Fruit fly (Drosophila melanogaster) whole organism, wandering third instar larva: ENCODE measurements around the gene CG8209.

Source experiments
- Abd-B ChIP-seq: fragments of >200 bp; optimal IDR thresholded peaks from 2 replicates; lab custom pipeline; 2017; ENCODE audit warnings: missing biosample characterization, missing genetic modification characterization
- CG32264 ChIP-seq: fragments of 200-800 bp; sonication (Bioruptor generic); optimal IDR thresholded peaks from 2 replicates; lab custom pipeline; 2016; ENCODE audit warnings: missing biosample characterization, missing genetic modification characterization
- CG9705 ChIP-seq: fragments of 200-800 bp; sonication (Bioruptor generic); optimal IDR thresholded peaks from 2 replicates; lab custom pipeline; 2018; ENCODE audit warnings: missing biosample characterization, mild to moderate bottlenecking, missing genetic modification characterization
- CrebA ChIP-seq: fragments of 200-800 bp; sonication (Bioruptor generic); optimal IDR thresholded peaks from 2 replicates; lab custom pipeline; 2016; ENCODE audit warnings: missing biosample characterization, mild to moderate bottlenecking, missing genetic modification characterization, borderline replicate concordance
- Dfd ChIP-seq: fragments of >200 bp; optimal IDR thresholded peaks from 2 replicates; lab custom pipeline; 2017; ENCODE audit warnings: missing biosample characterization, missing genetic modification characterization
- Dif ChIP-seq: fragments of 200-275, 200-300 bp; sonication (Bioruptor generic); optimal IDR thresholded peaks from 2 replicates; lab custom pipeline; 2018; ENCODE audit warnings: missing biosample characterization, missing genetic modification characterization; ENCODE audit not compliant: partially characterized antibody
- GATAd ChIP-seq: sonication (Bioruptor generic); optimal IDR thresholded peaks from 2 replicates; lab custom pipeline; 2016; ENCODE audit warnings: missing biosample characterization, missing genetic modification characterization
- Hnf4 ChIP-seq: fragments of 200-800 bp; sonication (Bioruptor generic); optimal IDR thresholded peaks from 2 replicates; lab custom pipeline; 2016; ENCODE audit warnings: missing biosample characterization, mild to moderate bottlenecking, missing genetic modification characterization
- Hr78 ChIP-seq: fragments of >200 bp; optimal IDR thresholded peaks from 2 replicates; lab custom pipeline; 2017; ENCODE audit warnings: missing biosample characterization, missing genetic modification characterization
- Hr83 ChIP-seq: fragments of 200-300 bp; sonication (Bioruptor generic); optimal IDR thresholded peaks from 2 replicates; lab custom pipeline; 2016; ENCODE audit warnings: missing biosample characterization, mild to moderate bottlenecking, missing genetic modification characterization, moderate library complexity; ENCODE audit not compliant: poor library complexity, severe bottlenecking
- Jra ChIP-seq: sonication (Bioruptor generic); optimal IDR thresholded peaks from 2 replicates; lab custom pipeline; 2016; ENCODE audit warnings: missing biosample characterization, missing genetic modification characterization
- Mio ChIP-seq: sonication (Bioruptor generic); optimal IDR thresholded peaks from 2 replicates; lab custom pipeline; 2016; ENCODE audit warnings: missing biosample characterization, missing genetic modification characterization
- Myc ChIP-seq: fragments of >200 bp; optimal IDR thresholded peaks from 2 replicates; lab custom pipeline; 2017
- N ChIP-seq: fragments of >200 bp; optimal IDR thresholded peaks from 2 replicates; lab custom pipeline; 2018; ENCODE audit warnings: missing biosample characterization, missing external identifiers, missing genetic modification characterization
- OdsH ChIP-seq: fragments of 200-800 bp; sonication (Bioruptor generic); optimal IDR thresholded peaks from 2 replicates; lab custom pipeline; 2016; ENCODE audit warnings: missing biosample characterization, mild to moderate bottlenecking, missing genetic modification characterization
- Rel ChIP-seq, 2 experiments: fragments of 200-800 bp; sonication (Bioruptor generic) in 1 of 2; optimal IDR thresholded peaks; 2 replicates in 1 of 2; 3 replicates in 1 of 2; lab custom pipeline; 2016 to 2019; ENCODE audit warnings: mild to moderate bottlenecking in 2 of 2, missing biosample characterization in 2 of 2, missing genetic modification characterization in 2 of 2, moderate library complexity in 1 of 2
- Sp1 ChIP-seq: fragments of 200-800 bp; sonication (Bioruptor generic); optimal IDR thresholded peaks from 3 replicates; lab custom pipeline; 2019; ENCODE audit warnings: missing biosample characterization, mild to moderate bottlenecking, missing genetic modification characterization, moderate library complexity
- Vsx2 ChIP-seq: fragments of 200-300, 225-300 bp; sonication (Bioruptor generic); optimal IDR thresholded peaks from 2 replicates; lab custom pipeline; 2018; ENCODE audit warnings: missing biosample characterization, missing genetic modification characterization; ENCODE audit not compliant: partially characterized antibody
- br ChIP-seq: fragments of 200-800 bp; sonication (Bioruptor generic); optimal IDR thresholded peaks from 2 replicates; lab custom pipeline; 2016; ENCODE audit warnings: missing biosample characterization, missing genetic modification characterization
- brk ChIP-seq: fragments of 200-800 bp; sonication (Bioruptor generic); optimal IDR thresholded peaks from 2 replicates; lab custom pipeline; 2016; ENCODE audit warnings: missing biosample characterization, mild to moderate bottlenecking, missing genetic modification characterization
- dl ChIP-seq, 2 experiments: fragments of 175-275, 200-275 bp in 1 of 2; fragments of 200-275 bp in 1 of 2; sonication (Bioruptor generic); optimal IDR thresholded peaks; lab custom pipeline; 2018; ENCODE audit warnings: mild to moderate bottlenecking in 2 of 2, missing biosample characterization in 2 of 2, missing genetic modification characterization in 2 of 2, moderate library complexity in 2 of 2; ENCODE audit not compliant: partially characterized antibody in 2 of 2, insufficient read depth in 1 of 2
- dmrt93B ChIP-seq: fragments of 200-800 bp; sonication (Bioruptor generic); optimal IDR thresholded peaks from 2 replicates; lab custom pipeline; 2018; ENCODE audit warnings: missing biosample characterization, mild to moderate bottlenecking, missing genetic modification characterization
- dsf ChIP-seq: sonication (Bioruptor generic); optimal IDR thresholded peaks from 2 replicates; lab custom pipeline; 2016; ENCODE audit warnings: missing biosample characterization, missing genetic modification characterization, borderline replicate concordance
- ey ChIP-seq: fragments of 200-800 bp; sonication (Bioruptor generic); optimal IDR thresholded peaks from 2 replicates; lab custom pipeline; 2016; ENCODE audit warnings: missing biosample characterization, missing genetic modification characterization
- foxo ChIP-seq, 2 experiments: fragments of 200-800 bp; sonication (Bioruptor generic); optimal IDR thresholded peaks; 2 replicates in 1 of 2; 3 replicates in 1 of 2; lab custom pipeline; 2016 to 2017; ENCODE audit warnings: missing biosample characterization in 2 of 2, missing genetic modification characterization in 2 of 2
- fru ChIP-seq: fragments of 200-800 bp; sonication (Bioruptor generic); optimal IDR thresholded peaks from 3 replicates; lab custom pipeline; 2016; ENCODE audit warnings: missing biosample characterization, mild to moderate bottlenecking, missing genetic modification characterization
- h ChIP-seq: fragments of 200-800 bp; sonication (Bioruptor generic); optimal IDR thresholded peaks from 3 replicates; lab custom pipeline; 2016; ENCODE audit warnings: missing biosample characterization, mild to moderate bottlenecking, missing genetic modification characterization
- jim ChIP-seq: fragments of 175-275, 200-325 bp; sonication (Bioruptor generic); optimal IDR thresholded peaks from 2 replicates; lab custom pipeline; 2016; ENCODE audit warnings: missing biosample characterization, mild to moderate bottlenecking, missing genetic modification characterization
- lola ChIP-seq: fragments of >200 bp; optimal IDR thresholded peaks from 2 replicates; lab custom pipeline; 2017; ENCODE audit warnings: missing biosample characterization, missing genetic modification characterization
- pan ChIP-seq: fragments of >200 bp; optimal IDR thresholded peaks from 2 replicates; lab custom pipeline; 2017
- rgr ChIP-seq: fragments of 200-800 bp; sonication (Bioruptor generic); optimal IDR thresholded peaks from 3 replicates; lab custom pipeline; 2016; ENCODE audit warnings: missing biosample characterization, mild to moderate bottlenecking, missing genetic modification characterization
- sage ChIP-seq: fragments of 200-800 bp; sonication (Bioruptor generic); optimal IDR thresholded peaks from 2 replicates; lab custom pipeline; 2016; ENCODE audit warnings: missing biosample characterization, mild to moderate bottlenecking, missing genetic modification characterization
- sv ChIP-seq: fragments of 200-800 bp; sonication (Bioruptor generic); optimal IDR thresholded peaks from 3 replicates; lab custom pipeline; 2016; ENCODE audit warnings: missing biosample characterization, missing genetic modification characterization
- woc ChIP-seq: sonication (Bioruptor generic); optimal IDR thresholded peaks from 2 replicates; lab custom pipeline; 2016; ENCODE audit warnings: missing biosample characterization, mild to moderate bottlenecking, missing genetic modification characterization

CG8209 gene

DNA sequence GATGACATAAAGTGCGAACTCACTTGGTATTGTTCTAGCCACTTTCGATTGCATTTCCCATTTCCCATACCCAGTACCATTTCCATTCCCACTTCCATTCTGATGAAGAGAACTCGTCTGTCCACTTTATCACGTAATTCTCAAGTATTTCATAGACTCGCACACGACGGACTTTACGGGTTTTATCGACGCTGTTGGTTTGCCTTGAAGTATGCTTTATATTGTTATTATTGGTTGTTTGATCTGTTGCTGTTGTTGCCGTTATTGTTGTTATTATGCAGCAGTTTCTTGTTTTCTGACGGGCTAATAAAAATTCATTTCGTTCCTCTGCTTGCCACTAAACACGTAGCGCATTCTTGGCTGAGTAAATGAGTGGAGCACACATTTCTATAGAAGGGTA, 23.6 kb upstream of the CG8209 start:
- no peak for TF ChIP-seq jim (GFP tag; lab: Kevin White, UChicago)
- no peak for TF ChIP-seq woc (GFP tag; lab: Kevin White, UChicago)

DNA sequence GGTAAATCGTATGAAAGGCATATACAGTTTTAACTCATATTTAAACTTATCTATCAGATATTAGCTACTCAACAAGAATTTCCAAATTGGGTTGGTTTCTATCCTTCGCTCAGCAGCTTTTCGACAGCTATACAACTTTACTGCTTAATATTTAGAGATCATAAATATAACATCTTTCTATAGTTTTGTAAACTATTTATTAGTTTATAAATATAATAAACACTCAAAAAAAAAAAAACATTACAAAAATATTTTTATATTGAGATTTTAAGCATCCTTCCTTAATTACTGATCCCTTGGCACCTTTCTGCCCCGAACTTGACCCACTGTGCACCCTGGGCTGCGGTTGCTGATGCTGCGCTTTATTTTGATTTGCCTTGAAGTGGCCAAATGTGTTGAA, 23.2 kb upstream of the CG8209 start:
- TF ChIP-seq br (GFP tag; lab: Kevin White, UChicago) (no peak), jim (GFP tag; lab: Kevin White, UChicago) (no peak), OdsH (GFP tag; lab: Kevin White, UChicago) (no peak), foxo (GFP tag; optimal IDR thresholded peaks at IDR 0.05; lab: Kevin White, UChicago) (no peak), N (no peak), Hnf4 (no peak), Rel (GFP tag; optimal IDR thresholded peaks at IDR 0.05; lab: Kevin White, UChicago) (no peak), Rel (tag; optimal IDR thresholded peaks at IDR 0.05; lab: Kevin White, UChicago) (no peak)
- TF ChIP-seq, all 38 proteins: peak for 0

DNA sequence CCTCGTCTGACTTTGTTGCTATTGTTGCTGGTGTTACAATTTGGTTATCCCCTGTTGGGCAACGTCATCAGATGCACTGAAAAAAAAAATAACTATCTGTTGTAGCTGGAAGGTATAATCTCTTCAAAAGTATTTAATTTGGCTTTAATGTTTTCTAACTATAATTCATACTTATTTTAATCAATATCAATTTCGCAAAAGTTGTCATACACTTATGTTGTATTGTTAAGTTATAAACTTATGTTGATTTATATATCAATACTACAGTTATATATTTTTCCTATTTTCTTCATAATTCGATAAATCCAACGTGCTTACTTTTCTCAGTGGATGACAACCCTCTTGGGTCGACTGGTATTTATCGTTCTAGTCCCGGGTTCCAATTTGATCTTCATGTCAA, 22.5 kb upstream of the CG8209 start:
- TF ChIP-seq pan = no peak
- no peak for TF ChIP-seq fru (GFP tag; lab: Kevin White, UChicago)
- no peak for TF ChIP-seq dmrt93B (GFP tag; lab: Kevin White, UChicago)
- no peak for TF ChIP-seq CG9705 (GFP tag; lab: Kevin White, UChicago)

DNA sequence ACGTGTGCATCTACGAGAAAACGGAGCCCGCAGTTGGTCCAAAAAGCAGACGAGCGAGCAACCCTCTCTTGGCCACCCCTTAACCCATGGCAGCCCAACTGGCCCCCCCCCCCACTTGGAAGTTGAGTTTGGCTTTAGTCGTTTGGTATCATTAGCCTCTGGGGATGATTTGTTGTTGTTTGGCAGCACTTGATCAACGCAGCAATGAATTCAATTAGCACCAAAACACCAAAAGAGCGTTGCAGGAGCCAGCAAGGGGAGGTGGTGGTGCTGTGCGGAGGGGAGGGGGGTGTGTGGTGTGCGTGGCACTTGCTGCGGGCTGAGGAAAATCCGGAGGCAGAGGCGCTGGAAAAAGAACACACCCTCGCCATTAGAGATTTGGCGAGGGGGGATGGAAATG, 21.2 kb upstream of the CG8209 start:
- TF ChIP-seq Vsx2 = no peak
- TF ChIP-seq ey (GFP tag; lab: Kevin White, UChicago) = no peak
- no peak for TF ChIP-seq Mio (GFP tag; lab: Kevin White, UChicago)
- no peak for TF ChIP-seq CG9705 (GFP tag; lab: Kevin White, UChicago)
- TF ChIP-seq Dfd (GFP tag; lab: Kevin White, UChicago) = no peak
- no peak for TF ChIP-seq dsf (GFP tag; lab: Kevin White, UChicago)
- no peak for TF ChIP-seq h (GFP tag; lab: Kevin White, UChicago)
- no peak for TF ChIP-seq Myc (lab: Kevin White, UChicago)
- TF ChIP-seq CrebA (GFP tag; lab: Kevin White, UChicago) = no peak
- TF ChIP-seq, all 38 proteins: peak for 0

DNA sequence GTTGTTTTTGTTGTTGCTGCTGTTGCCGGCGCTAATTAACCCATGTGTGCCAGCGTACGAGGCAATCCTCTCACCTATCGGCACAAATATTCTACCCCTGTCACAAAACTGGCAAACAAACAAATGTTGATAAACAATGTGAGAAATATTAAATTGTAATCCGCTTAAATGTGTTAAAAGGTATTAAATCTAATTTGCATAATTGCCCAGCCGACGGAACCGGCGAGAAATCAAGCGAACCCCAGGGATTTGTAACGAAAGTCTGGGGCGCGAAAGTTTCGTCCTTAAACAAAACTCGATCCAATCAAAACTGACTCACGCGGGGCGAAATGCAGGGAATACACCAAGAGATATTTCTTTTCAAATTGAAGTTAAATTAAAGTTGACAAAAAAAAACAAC, 19.5 kb upstream of the CG8209 start:
- TF ChIP-seq Hr83 (GFP tag; lab: Kevin White, UChicago) = no peak
- no peak for TF ChIP-seq Jra (GFP tag; lab: Kevin White, UChicago)
- TF ChIP-seq foxo (GFP tag; optimal IDR thresholded peaks at IDR 0.05; lab: Kevin White, UChicago) = no peak
- TF ChIP-seq Myc (lab: Kevin White, UChicago) = no peak
- TF ChIP-seq Vsx2 = no peak
- no peak for TF ChIP-seq Abd-B (GFP tag; lab: Kevin White, UChicago)
- no peak for TF ChIP-seq br (GFP tag; lab: Kevin White, UChicago)
- TF ChIP-seq GATAd = no peak
- TF ChIP-seq sv = no peak
- TF ChIP-seq Mio (GFP tag; lab: Kevin White, UChicago) = no peak
- no peak for TF ChIP-seq Dfd (GFP tag; lab: Kevin White, UChicago)
- no peak for TF ChIP-seq Hr78
- TF ChIP-seq lola (GFP tag; lab: Kevin White, UChicago) = no peak
- no peak for TF ChIP-seq h (GFP tag; lab: Kevin White, UChicago)

DNA sequence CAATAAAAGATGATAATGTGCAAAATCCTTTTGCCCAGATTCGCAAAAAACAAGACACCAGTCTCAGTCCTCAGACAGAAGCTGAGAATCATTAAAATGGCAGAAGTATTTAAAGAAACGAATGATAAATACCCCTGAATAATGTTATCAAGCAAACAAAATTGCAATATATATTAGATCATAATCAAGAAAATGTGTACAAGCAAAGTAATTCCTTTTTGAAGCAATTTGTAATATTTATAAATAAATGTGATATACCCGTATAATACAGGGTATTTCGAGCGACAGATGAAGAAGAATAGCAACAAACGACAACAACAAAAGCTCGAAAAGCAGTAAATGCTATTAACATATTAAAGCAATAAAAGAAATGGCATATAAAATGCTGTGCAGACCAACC, 18.1 kb upstream of the CG8209 start:
- TF ChIP-seq CG9705 (GFP tag; lab: Kevin White, UChicago) = no peak
- TF ChIP-seq Dif = no peak
- no peak for TF ChIP-seq rgr (GFP tag; lab: Kevin White, UChicago)
- TF ChIP-seq Myc (lab: Kevin White, UChicago) = no peak
- no peak for TF ChIP-seq GATAd
- TF ChIP-seq dl (GFP tag; optimal IDR thresholded peaks at IDR 0.05; lab: Kevin White, UChicago; ENCODE audit: insufficient read depth in 1 of 2, partially characterized antibody in 2 of 2) = no peak
- TF ChIP-seq Sp1 (GFP tag; lab: Kevin White, UChicago) = no peak
- no peak for TF ChIP-seq Hr83 (GFP tag; lab: Kevin White, UChicago)
- TF ChIP-seq Hr78 = no peak
- no peak for TF ChIP-seq sage (GFP tag; lab: Kevin White, UChicago)
- TF ChIP-seq dmrt93B (GFP tag; lab: Kevin White, UChicago) = no peak
- no peak for TF ChIP-seq N
- no peak for TF ChIP-seq Abd-B (GFP tag; lab: Kevin White, UChicago)
- no peak for TF ChIP-seq brk
- no peak for TF ChIP-seq CG32264 (GFP tag; lab: Kevin White, UChicago)
